Fruit fly (Drosophila melanogaster) whole organism, adult: ENCODE data around the gene CG17127.

ENCODE experiments used
- CG12768 ChIP-seq: fragments of 200-800 bp; sonication (Bioruptor generic); optimal IDR thresholded peaks from 2 replicates; lab custom pipeline; 2017; ENCODE audit warnings: missing biosample characterization, missing genetic modification characterization, mild to moderate bottlenecking, moderate library complexity, missing genetic modification reagents
- CG1620 ChIP-seq: fragments of 200-800 bp; sonication (Bioruptor generic); optimal IDR thresholded peaks from 2 replicates; lab custom pipeline; 2016; ENCODE audit warnings: missing biosample characterization, missing genetic modification characterization
- CG7045 ChIP-seq: fragments of 200-800 bp; sonication (Bioruptor generic); optimal IDR thresholded peaks from 2 replicates; lab custom pipeline; 2017; ENCODE audit warnings: missing biosample characterization, mild to moderate bottlenecking, missing genetic modification characterization
- Crg-1 ChIP-seq: fragments of 200-800 bp; sonication (Bioruptor generic); optimal IDR thresholded peaks from 2 replicates; lab custom pipeline; 2016; ENCODE audit warnings: missing biosample characterization, missing genetic modification characterization
- Hr96 ChIP-seq: fragments of 200-800 bp; sonication (Bioruptor generic); optimal IDR thresholded peaks from 2 replicates; lab custom pipeline; 2016; ENCODE audit warnings: missing biosample characterization, missing genetic modification characterization
- Mnt ChIP-seq: fragments of 200-800 bp; sonication (Bioruptor generic); optimal IDR thresholded peaks from 2 replicates; lab custom pipeline; 2016; ENCODE audit warnings: missing biosample characterization, mild to moderate bottlenecking, missing genetic modification characterization
- cic ChIP-seq: fragments of 200-800 bp; sonication (Bioruptor generic); optimal IDR thresholded peaks from 2 replicates; lab custom pipeline; 2017; ENCODE audit warnings: missing biosample characterization, mild to moderate bottlenecking, missing genetic modification characterization, moderate library complexity
- cnc ChIP-seq, 2 experiments: fragments of >200 bp; optimal IDR thresholded peaks; 2 replicates each; lab custom pipeline; 2017
- ovo ChIP-seq: fragments of 200-800 bp; sonication (Bioruptor generic); optimal IDR thresholded peaks from 2 replicates; lab custom pipeline; 2016; ENCODE audit warnings: missing biosample characterization, missing genetic modification characterization

- TF ChIP-seq CG7045 (GFP tag; lab: Kevin White, UChicago) (no peak), Hr96 (GFP tag; lab: Kevin White, UChicago) (no peak), cnc (optimal IDR thresholded peaks at IDR 0.05; lab: Kevin White, UChicago) (no peak), CG12768 (GFP tag; lab: Kevin White, UChicago) (no peak), cic (no peak), CG1620 (GFP tag; lab: Kevin White, UChicago) (no peak), Crg-1 (GFP tag; lab: Kevin White, UChicago) (no peak), Mnt (no peak), ovo (GFP tag; lab: Kevin White, UChicago) (no peak)
Measured at dm6 chr2L:10818807-10819206, 48.1 kb downstream of the CG17127 start, which contains the start of gene CG6508.
